Worm (Caenorhabditis elegans) whole organism, mixed stage, embryonic: ENCODE measurements around the gene F28H6.4.

Experiments
- M03D4.4 ChIP-seq: sonication (generic microtip); optimal IDR thresholded peaks from 2 replicates; lab custom pipeline; 2017; ENCODE audit warnings: mild to moderate bottlenecking, missing genetic modification characterization, missing compliant biosample characterization
- bed-3 ChIP-seq: fragments of 200-800 bp; sonication (Bioruptor generic); optimal IDR thresholded peaks from 3 replicates; lab custom pipeline; 2018; ENCODE audit warnings: mild to moderate bottlenecking, missing genetic modification characterization, moderate library complexity, missing compliant biosample characterization
- blmp-1 ChIP-seq: fragments of 150-350 bp; optimal IDR thresholded peaks from 2 replicates; lab custom pipeline; 2014; ENCODE audit warnings: missing biosample characterization, missing genetic modification characterization
- ceh-39 ChIP-seq: fragments of 150-350 bp; optimal IDR thresholded peaks from 2 replicates; lab custom pipeline; 2014; ENCODE audit warnings: missing biosample characterization, missing genetic modification characterization
- ceh-43 ChIP-seq: fragments of 200-800 bp; sonication (Bioruptor generic); optimal IDR thresholded peaks from 2 replicates; lab custom pipeline; 2018; ENCODE audit warnings: mild to moderate bottlenecking, missing genetic modification characterization, moderate library complexity, missing compliant biosample characterization
- ceh-83 ChIP-seq: fragments of 200-800 bp; sonication (Bioruptor generic); optimal IDR thresholded peaks from 2 replicates; lab custom pipeline; 2018; ENCODE audit warnings: mild to moderate bottlenecking, missing genetic modification characterization, missing compliant biosample characterization
- ces-1 ChIP-seq: fragments of 150-350 bp; optimal IDR thresholded peaks from 2 replicates; lab custom pipeline; 2014; ENCODE audit warnings: missing biosample characterization, missing genetic modification reagents, missing genetic modification characterization
- cnd-1 ChIP-seq: fragments of 200-800 bp; sonication (Bioruptor generic); optimal IDR thresholded peaks from 2 replicates; lab custom pipeline; 2018; ENCODE audit warnings: mild to moderate bottlenecking, missing genetic modification characterization, missing compliant biosample characterization
- elt-1 ChIP-seq: sonication (generic microtip); optimal IDR thresholded peaks from 2 replicates; lab custom pipeline; 2017; ENCODE audit warnings: missing genetic modification characterization, mild to moderate bottlenecking, missing compliant biosample characterization, antibody characterized with exemption, moderate library complexity, borderline replicate concordance; ENCODE audit not compliant: insufficient read depth
- elt-3 ChIP-seq: fragments of 150-350 bp; optimal IDR thresholded peaks from 2 replicates; lab custom pipeline; 2014; ENCODE audit warnings: missing biosample characterization, missing genetic modification characterization
- flh-1 ChIP-seq: fragments of 200-800 bp; sonication (Bioruptor generic); optimal IDR thresholded peaks from 2 replicates; lab custom pipeline; 2018; ENCODE audit warnings: mild to moderate bottlenecking, missing genetic modification characterization, moderate library complexity, missing compliant biosample characterization
- ham-2 ChIP-seq: fragments of 200-800 bp; sonication (Bioruptor generic); optimal IDR thresholded peaks from 2 replicates; lab custom pipeline; 2018; ENCODE audit warnings: mild to moderate bottlenecking, missing genetic modification characterization, missing compliant biosample characterization
- hlh-1 ChIP-seq: fragments of 150-350 bp; optimal IDR thresholded peaks from 2 replicates; lab custom pipeline; 2014; ENCODE audit warnings: missing biosample characterization, missing genetic modification reagents, missing genetic modification characterization
- lin-13 ChIP-seq: fragments of 150-350 bp; optimal IDR thresholded peaks from 2 replicates; lab custom pipeline; 2014; ENCODE audit warnings: missing biosample characterization, missing genetic modification characterization
- lin-32 ChIP-seq: fragments of 200-800 bp; sonication (Bioruptor generic); optimal IDR thresholded peaks from 2 replicates; lab custom pipeline; 2018; ENCODE audit warnings: mild to moderate bottlenecking, missing genetic modification characterization, missing compliant biosample characterization
- lsy-2 ChIP-seq: fragments of 150-350 bp; optimal IDR thresholded peaks from 2 replicates; lab custom pipeline; 2014; ENCODE audit warnings: missing biosample characterization, missing genetic modification characterization
- mab-5 ChIP-seq: fragments of 150-350 bp; optimal IDR thresholded peaks from 2 replicates; lab custom pipeline; 2014; ENCODE audit warnings: missing biosample characterization, missing genetic modification characterization
- mep-1 ChIP-seq: fragments of 150-350 bp; optimal IDR thresholded peaks from 2 replicates; lab custom pipeline; 2017; ENCODE audit warnings: missing biosample characterization, missing genetic modification reagents, missing genetic modification characterization, inconsistent platforms
- mls-2 ChIP-seq: sonication (generic microtip); optimal IDR thresholded peaks from 2 replicates; lab custom pipeline; 2016; ENCODE audit warnings: mild to moderate bottlenecking, missing genetic modification characterization, moderate library complexity, missing compliant biosample characterization
- nhr-12 ChIP-seq: fragments of 150-350 bp; optimal IDR thresholded peaks from 2 replicates; lab custom pipeline; 2014; ENCODE audit warnings: missing biosample characterization, missing genetic modification characterization
- nhr-2 ChIP-seq: fragments of 150-350 bp; optimal IDR thresholded peaks from 2 replicates; lab custom pipeline; 2014; ENCODE audit warnings: missing biosample characterization, missing genetic modification characterization
- nhr-237 ChIP-seq: fragments of 150-350 bp; optimal IDR thresholded peaks from 2 replicates; lab custom pipeline; 2014; ENCODE audit warnings: missing biosample characterization, missing genetic modification characterization
- nhr-28 ChIP-seq: fragments of 150-350 bp; optimal IDR thresholded peaks from 2 replicates; lab custom pipeline; 2014; ENCODE audit warnings: missing biosample characterization, missing genetic modification characterization
- nhr-76 ChIP-seq: sonication (generic microtip); optimal IDR thresholded peaks from 2 replicates; lab custom pipeline; 2017; ENCODE audit warnings: missing biosample characterization, missing genetic modification characterization
- pha-4 ChIP-seq: fragments of 150-350 bp; optimal IDR thresholded peaks from 2 replicates; lab custom pipeline; 2018; ENCODE audit warnings: missing biosample characterization, missing genetic modification reagents, missing genetic modification characterization
- sem-2 ChIP-seq: fragments of 200-800 bp; sonication (Bioruptor generic); optimal IDR thresholded peaks from 2 replicates; lab custom pipeline; 2018; ENCODE audit warnings: mild to moderate bottlenecking, missing genetic modification characterization, missing compliant biosample characterization
- snpc-4 ChIP-seq: fragments of 150-350 bp; optimal IDR thresholded peaks from 2 replicates; lab custom pipeline; 2014; ENCODE audit warnings: missing biosample characterization, missing genetic modification characterization
- sptf-1 ChIP-seq: sonication (generic microtip); optimal IDR thresholded peaks from 2 replicates; lab custom pipeline; 2017; ENCODE audit warnings: mild to moderate bottlenecking, missing genetic modification characterization, moderate library complexity, missing compliant biosample characterization
- tbx-8 ChIP-seq: fragments of 200-800 bp; sonication (Bioruptor generic); optimal IDR thresholded peaks from 2 replicates; lab custom pipeline; 2018; ENCODE audit warnings: mild to moderate bottlenecking, missing genetic modification characterization, moderate library complexity, missing compliant biosample characterization
- unc-120 ChIP-seq: sonication (generic microtip); optimal IDR thresholded peaks from 2 replicates; lab custom pipeline; 2017; ENCODE audit warnings: missing genetic modification characterization, missing compliant biosample characterization; ENCODE audit not compliant: poor library complexity, severe bottlenecking
- unc-39 ChIP-seq: fragments of 150-350 bp; optimal IDR thresholded peaks from 2 replicates; lab custom pipeline; 2014; ENCODE audit warnings: missing biosample characterization, missing genetic modification characterization
- unc-62 ChIP-seq: fragments of 150-350 bp; optimal IDR thresholded peaks from 2 replicates; lab custom pipeline; 2014; ENCODE audit warnings: missing biosample characterization, missing genetic modification reagents, missing genetic modification characterization
- zip-8 ChIP-seq: fragments of 150-350 bp; optimal IDR thresholded peaks from 2 replicates; lab custom pipeline; 2014; ENCODE audit warnings: missing biosample characterization, missing genetic modification characterization
- ztf-11 ChIP-seq: fragments of 150-350 bp; optimal IDR thresholded peaks from 2 replicates; lab custom pipeline; 2014; ENCODE audit warnings: missing biosample characterization, missing genetic modification characterization

The F28H6.4 gene

ce11 chrX:14101986-14102385, 25.7 kb upstream of the F28H6.4 start, which contains the start of gene F16B12.6 (continued):
- no peak for TF ChIP-seq elt-3 (tag; lab: Kevin White, UChicago)
- TF ChIP-seq cnd-1 (tag; lab: Kevin White, UChicago) = no peak
- no peak for TF ChIP-seq bed-3
- no peak for TF ChIP-seq elt-1 (tag; lab: Kevin White, UChicago)
- peak; percentile 52 for TF ChIP-seq unc-62 (GFP tag; lab: Kevin White, UChicago)
- TF ChIP-seq hlh-1 (tag; lab: Kevin White, UChicago) = peak; percentile 75
- peak; percentile 94 for TF ChIP-seq ceh-39 (tag; lab: Kevin White, UChicago)
- TF ChIP-seq tbx-8 (GFP tag; lab: Kevin White, UChicago) = peak; percentile 26
- TF ChIP-seq, all 35 proteins: peak for 16

ce11 chrX:14102474-14102873, 25.2 kb upstream of the F28H6.4 start:
- TF ChIP-seq tbx-8 (GFP tag; lab: Kevin White, UChicago) (no peak), nhr-237 (tag; lab: Kevin White, UChicago) (no peak), pha-4 (tag; lab: Kevin White, UChicago) (no peak), nhr-12 (tag; lab: Kevin White, UChicago) (no peak), nhr-76 (no peak), ceh-39 (tag; lab: Kevin White, UChicago) (no peak), lsy-2 (tag; lab: Kevin White, UChicago) (no peak), ham-2 (no peak), lin-13 (tag; lab: Kevin White, UChicago) (no peak), hlh-1 (tag; lab: Kevin White, UChicago) (no peak), nhr-2 (tag; lab: Kevin White, UChicago) (no peak), ztf-11 (no peak), snpc-4 (tag; lab: Kevin White, UChicago) (no peak), sptf-1 (no peak), mep-1 (tag; lab: Kevin White, UChicago) (no peak), elt-3 (tag; lab: Kevin White, UChicago) (no peak), ceh-43 (GFP tag; lab: Kevin White, UChicago) (no peak)

- TF ChIP-seq bed-3 (no peak), cnd-1 (tag; lab: Kevin White, UChicago) (no peak), mls-2 (tag; lab: Kevin White, UChicago) (no peak), blmp-1 (tag; lab: Kevin White, UChicago) (no peak)
- TF ChIP-seq, all 35 proteins: peak for 0
Observed at ce11 chrX:14108245-14108644, 19.4 kb upstream of the F28H6.4 start, which contains the start of gene F16B12.7. F16B12.7 (plus strand) TSS chrX:14108545.

ce11 chrX:14113347-14113746, 14.3 kb upstream of the F28H6.4 start, which contains the start of gene nhr-281:
nhr-281 (minus strand) TSS chrX:14113447.
- TF ChIP-seq unc-120 (tag; lab: Kevin White, UChicago) (no peak), M03D4.4 (tag; lab: Kevin White, UChicago) (no peak), mls-2 (tag; lab: Kevin White, UChicago) (no peak), nhr-76 (no peak), mep-1 (tag; lab: Kevin White, UChicago) (no peak), cnd-1 (tag; lab: Kevin White, UChicago) (no peak), nhr-28 (tag; lab: Kevin White, UChicago) (no peak), lin-32 (GFP tag; lab: Kevin White, UChicago) (no peak), nhr-237 (tag; lab: Kevin White, UChicago) (no peak), elt-3 (tag; lab: Kevin White, UChicago) (no peak), zip-8 (tag; lab: Kevin White, UChicago) (no peak), blmp-1 (tag; lab: Kevin White, UChicago) (no peak), ceh-83 (GFP tag; lab: Kevin White, UChicago) (no peak), bed-3 (no peak), ceh-43 (GFP tag; lab: Kevin White, UChicago) (no peak)

ce11 chrX:14115480-14116161, 12.1 kb upstream of the F28H6.4 start, which contains the start of gene F28H6.7:
F28H6.7 (plus strand) TSS chrX:14116111.
- TF ChIP-seq unc-39 (tag; lab: Kevin White, UChicago) (no peak), lsy-2 (tag; lab: Kevin White, UChicago) (no peak), ham-2 (peak; percentile 82), unc-120 (tag; lab: Kevin White, UChicago) (peak; percentile 90), lin-13 (tag; lab: Kevin White, UChicago) (peak; percentile 39), sptf-1 (peak; percentile 96), flh-1 (GFP tag; lab: Kevin White, UChicago) (peak; percentile 82), ceh-43 (GFP tag; lab: Kevin White, UChicago) (peak; percentile 91), cnd-1 (tag; lab: Kevin White, UChicago) (peak; percentile 95), elt-1 (tag; lab: Kevin White, UChicago) (no peak), M03D4.4 (tag; lab: Kevin White, UChicago) (peak; percentile 95), sem-2 (GFP tag; lab: Kevin White, UChicago) (peak; percentile 89), mab-5 (tag; lab: Kevin White, UChicago) (no peak), mep-1 (tag; lab: Kevin White, UChicago) (no peak), mls-2 (tag; lab: Kevin White, UChicago) (peak; percentile 97), elt-3 (tag; lab: Kevin White, UChicago) (no peak), nhr-28 (tag; lab: Kevin White, UChicago) (no peak), ceh-39 (tag; lab: Kevin White, UChicago) (no peak), lin-32 (GFP tag; lab: Kevin White, UChicago) (peak; percentile 90), ceh-83 (GFP tag; lab: Kevin White, UChicago) (peak; percentile 97), pha-4 (tag; lab: Kevin White, UChicago) (no peak), nhr-237 (tag; lab: Kevin White, UChicago) (no peak), ztf-11 (peak; percentile 32), unc-62 (GFP tag; lab: Kevin White, UChicago) (peak; percentile 40), nhr-2 (tag; lab: Kevin White, UChicago) (no peak), blmp-1 (tag; lab: Kevin White, UChicago) (peak; percentile 76), zip-8 (tag; lab: Kevin White, UChicago) (no peak), ces-1 (GFP tag; lab: Kevin White, UChicago) (no peak), nhr-76 (no peak), hlh-1 (tag; lab: Kevin White, UChicago) (peak; percentile 51), bed-3 (peak; percentile 84)
